Worm (Caenorhabditis elegans): Measurements from ENCODE around the gene sru-6.

- no peak for TF ChIP-seq ama-1 (optimal IDR thresholded peaks at IDR 0.05)
- TF ChIP-seq ztf-11 (tag; optimal IDR thresholded peaks at IDR 0.05), result no peak
- TF ChIP-seq egl-27 (tag; optimal IDR thresholded peaks at IDR 0.05), result no peak
- TF ChIP-seq gei-8 (GFP tag; optimal IDR thresholded peaks at IDR 0.05), result no peak
- TF ChIP-seq lsy-2 (tag; optimal IDR thresholded peaks at IDR 0.05), result peak in 1 of 2 experiments; percentile 51
- TF ChIP-seq dpl-1 (GFP tag; optimal IDR thresholded peaks at IDR 0.05), result peak; percentile 22
- no peak for TF ChIP-seq dmd-8 (GFP tag; IDR thresholded peaks at IDR 0.05)
- no peak for TF ChIP-seq F44E2.7 (GFP tag; IDR thresholded peaks at IDR 0.05)
- peak; percentile 83 for TF ChIP-seq nhr-48 (tag; optimal IDR thresholded peaks at IDR 0.05)
- no peak for TF ChIP-seq lin-39 (tag; optimal IDR thresholded peaks at IDR 0.05)
- no peak for TF ChIP-seq php-3 (GFP tag; IDR thresholded peaks at IDR 0.05)
- TF ChIP-seq ceh-82 (tag; optimal IDR thresholded peaks at IDR 0.05), result no peak
- 0 out of 2 replicates have a peak, but pooled peaks have one; percentile 35 for TF ChIP-seq pha-4 (GFP tag; IDR thresholded peaks at IDR 0.05)
- no peak for TF ChIP-seq pha-4 (tag; optimal IDR thresholded peaks at IDR 0.05)
- TF ChIP-seq nhr-11 (tag; optimal IDR thresholded peaks at IDR 0.05), result no peak
These were observed 22.9 kb downstream of the sru-6 start for ce11 chrIV:9513360-9513777.

Data from whole organism, L4 larva.